Worm (Caenorhabditis elegans): Measurements from ENCODE around the gene fbxa-5.

fbxa-5 gene

DNA sequence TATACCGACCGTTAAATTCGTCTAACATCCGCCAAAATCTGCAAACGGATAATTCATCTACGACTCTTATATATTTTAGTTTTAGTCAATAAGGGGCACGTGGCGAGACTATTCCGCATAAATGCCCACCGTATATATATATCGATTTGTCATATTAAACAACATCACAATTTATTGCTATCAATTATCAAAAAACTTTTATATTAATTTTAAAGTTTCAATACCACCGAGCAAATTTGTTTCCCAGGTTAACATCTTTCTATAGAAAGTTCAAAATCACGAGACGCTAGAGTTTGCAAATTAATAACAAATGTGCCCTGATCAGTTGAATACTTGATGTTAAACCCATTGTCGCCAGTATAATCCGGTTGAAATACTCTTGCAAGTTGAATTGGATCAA lies 7.4 kb upstream of the fbxa-5 start, which contains the start of gene Y82E9BL.5:
Gene Y82E9BL.5, minus strand, starts transcription at position 101 of the 400 bp plus-strand sequence.
- TF ChIP-seq unc-55 (GFP tag; optimal IDR thresholded peaks at IDR 0.05) = no peak
- TF ChIP-seq ceh-22 (tag; optimal IDR thresholded peaks at IDR 0.05) = no peak
- no peak for TF ChIP-seq che-1 (tag; optimal IDR thresholded peaks at IDR 0.05)
- TF ChIP-seq ttx-3 (tag; optimal IDR thresholded peaks at IDR 0.05) = no peak
- TF ChIP-seq pros-1 (tag; optimal IDR thresholded peaks at IDR 0.05) = no peak
- no peak for TF ChIP-seq pat-9 (tag; optimal IDR thresholded peaks at IDR 0.05)
- no peak for TF ChIP-seq ceh-2 (tag; optimal IDR thresholded peaks at IDR 0.05)
- TF ChIP-seq sox-4 (tag; optimal IDR thresholded peaks at IDR 0.05) = no peak
- no peak for TF ChIP-seq hlh-30 (tag; optimal IDR thresholded peaks at IDR 0.05; ENCODE audit: insufficient read depth)
- no peak for TF ChIP-seq hlh-6 (tag; optimal IDR thresholded peaks at IDR 0.05)
- TF ChIP-seq ceh-18 (tag; optimal IDR thresholded peaks at IDR 0.05) = no peak
- TF ChIP-seq pha-2 (tag; optimal IDR thresholded peaks at IDR 0.05) = no peak
- TF ChIP-seq ceh-9 (tag; optimal IDR thresholded peaks at IDR 0.05) = no peak
- no peak for TF ChIP-seq rnt-1 (tag; optimal IDR thresholded peaks at IDR 0.05)
- no peak for TF ChIP-seq gmeb-2 (tag; optimal IDR thresholded peaks at IDR 0.05)
- no peak for TF ChIP-seq unc-42 (tag; optimal IDR thresholded peaks at IDR 0.05)
- no peak for TF ChIP-seq sdc-2 (tag; optimal IDR thresholded peaks at IDR 0.05)

DNA sequence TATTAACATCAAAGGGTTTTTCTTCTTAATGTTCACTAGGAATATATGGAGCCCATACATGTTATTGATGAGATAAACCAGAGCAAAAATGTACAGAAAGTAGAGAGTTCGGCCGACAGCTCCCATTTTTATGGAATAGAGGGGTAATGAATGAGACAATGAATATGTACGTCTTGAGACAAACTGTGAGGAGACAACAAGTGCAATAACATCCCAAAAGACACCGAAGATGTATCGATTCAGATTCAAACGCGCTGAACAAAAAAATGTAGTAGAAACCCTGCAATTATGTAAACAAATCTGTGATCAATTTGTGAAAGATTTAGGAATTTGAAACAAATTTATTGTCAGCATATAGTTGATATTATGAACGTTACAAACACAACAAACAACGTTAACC lies 6.9 kb upstream of the fbxa-5 start:
- TF ChIP-seq tbx-7 (tag; optimal IDR thresholded peaks at IDR 0.05) (no peak), ceh-6 (GFP tag; optimal IDR thresholded peaks at IDR 0.05) (no peak), nfya-1 (tag; optimal IDR thresholded peaks at IDR 0.05) (no peak)

DNA sequence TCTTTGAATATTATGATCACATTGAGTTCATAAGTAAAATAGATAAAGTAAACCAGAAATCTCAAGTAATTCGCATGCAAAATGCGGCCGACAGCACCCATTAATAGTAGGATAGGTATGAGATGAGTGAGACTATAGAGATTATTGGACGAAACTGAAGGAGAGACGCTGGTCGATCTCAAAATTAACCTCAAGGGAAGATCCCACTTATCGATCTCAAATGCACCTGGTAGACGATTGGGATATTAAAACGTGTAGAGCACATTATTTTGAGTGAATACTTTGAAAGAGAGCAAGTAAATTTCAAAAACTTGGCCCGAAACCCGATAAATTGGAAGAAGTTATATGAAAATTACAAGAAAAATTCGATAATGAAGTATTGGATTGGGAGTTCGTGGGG lies 5.6 kb upstream of the fbxa-5 start, which contains the start of gene Y82E9BL.6:
Gene Y82E9BL.6, minus strand, starts transcription at position 101 of the 400 bp plus-strand sequence.
- TF ChIP-seq ama-1 (optimal IDR thresholded peaks at IDR 0.05) (no peak), ceh-18 (tag; optimal IDR thresholded peaks at IDR 0.05) (no peak), ceh-48 (tag; optimal IDR thresholded peaks at IDR 0.05) (no peak), lin-11 (tag; optimal IDR thresholded peaks at IDR 0.05) (no peak), che-1 (tag; optimal IDR thresholded peaks at IDR 0.05) (no peak), ceh-9 (tag; optimal IDR thresholded peaks at IDR 0.05) (no peak), Y22D7AL.16 (tag; optimal IDR thresholded peaks at IDR 0.05) (no peak), ets-4 (tag; optimal IDR thresholded peaks at IDR 0.05) (no peak), ceh-31 (tag; optimal IDR thresholded peaks at IDR 0.05) (no peak), T23F11.4 (GFP tag; optimal IDR thresholded peaks at IDR 0.05) (no peak), odd-2 (tag; optimal IDR thresholded peaks at IDR 0.05) (no peak), ceh-34 (tag; optimal IDR thresholded peaks at IDR 0.05) (no peak), ceh-6 (GFP tag; optimal IDR thresholded peaks at IDR 0.05) (no peak), K02D7.2 (tag; optimal IDR thresholded peaks at IDR 0.05) (no peak)

DNA sequence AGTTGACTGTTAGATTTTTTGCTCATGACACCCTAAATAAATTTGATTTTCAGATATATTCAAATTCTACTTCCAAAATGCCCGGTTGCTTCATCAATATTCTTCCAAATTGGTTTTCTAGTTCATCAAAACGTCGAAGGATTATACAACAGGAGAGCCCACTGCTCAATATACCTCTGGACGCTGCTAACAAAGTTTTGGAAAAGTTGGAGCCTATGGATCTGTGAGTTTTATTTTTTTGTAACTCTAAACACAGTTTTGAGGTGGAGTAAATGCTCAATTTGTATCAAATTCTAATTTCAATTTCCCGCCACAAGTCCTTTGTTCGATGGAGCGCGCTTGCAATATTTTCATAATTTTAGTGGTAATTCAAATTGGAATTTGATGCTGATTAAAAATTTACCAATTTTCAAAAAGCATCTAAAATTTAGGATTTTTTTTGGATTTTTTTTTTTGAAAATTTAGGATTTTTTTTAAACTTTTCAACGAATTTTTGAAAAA lies 2.8 kb upstream of the fbxa-5 start, which contains the start of gene fbxa-27:
Gene fbxa-27, plus strand, starts transcription at position 51 of the 501 bp plus-strand sequence.
- TF ChIP-seq ceh-19 (GFP tag; optimal IDR thresholded peaks at IDR 0.05) = no peak
- TF ChIP-seq T23F11.4 (GFP tag; optimal IDR thresholded peaks at IDR 0.05) = no peak
- no peak for TF ChIP-seq unc-86 (tag; optimal IDR thresholded peaks at IDR 0.05)

DNA sequence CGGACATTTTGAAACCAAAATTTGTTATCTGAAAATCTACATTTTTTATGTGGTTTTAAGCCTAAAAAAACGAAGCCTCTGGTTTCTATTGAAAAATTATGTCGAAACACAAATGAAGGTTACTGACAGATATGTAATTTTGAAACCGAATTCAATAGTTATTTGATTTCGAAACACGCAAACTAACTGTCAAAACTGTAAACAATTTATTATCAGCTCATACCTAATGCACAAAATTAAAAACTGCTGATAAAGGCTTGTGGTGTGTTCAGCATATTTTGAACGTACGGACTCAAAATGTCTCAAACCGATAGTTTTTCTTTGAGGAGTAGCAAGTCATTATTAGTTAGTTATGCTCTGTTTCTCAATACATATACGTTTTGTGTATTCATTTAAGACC lies 2.3 kb upstream of the fbxa-5 start, which contains the start of gene fbxa-26:
Gene fbxa-26, minus strand, starts transcription at position 35 of the 400 bp plus-strand sequence.
- no peak for TF ChIP-seq pat-9 (tag; optimal IDR thresholded peaks at IDR 0.05)
- TF ChIP-seq syd-9 (tag; optimal IDR thresholded peaks at IDR 0.05) = no peak
- TF ChIP-seq lim-6 (tag; optimal IDR thresholded peaks at IDR 0.05) = no peak
- no peak for TF ChIP-seq tbx-2 (tag; optimal IDR thresholded peaks at IDR 0.05)
- TF ChIP-seq rnt-1 (tag; optimal IDR thresholded peaks at IDR 0.05) = no peak
- no peak for TF ChIP-seq K02D7.2 (tag; optimal IDR thresholded peaks at IDR 0.05)
- no peak for TF ChIP-seq lin-11 (tag; optimal IDR thresholded peaks at IDR 0.05)
- TF ChIP-seq pha-4 (tag; optimal IDR thresholded peaks at IDR 0.05) = no peak
- TF ChIP-seq hlh-6 (tag; optimal IDR thresholded peaks at IDR 0.05) = no peak
- no peak for TF ChIP-seq unc-42 (tag; optimal IDR thresholded peaks at IDR 0.05)
- TF ChIP-seq F13H6.1 (tag; optimal IDR thresholded peaks at IDR 0.05) = no peak
- no peak for TF ChIP-seq mec-3 (tag; optimal IDR thresholded peaks at IDR 0.05; ENCODE audit: borderline replicate concordance)
- TF ChIP-seq Y22D7AL.16 (tag; optimal IDR thresholded peaks at IDR 0.05) = no peak
- no peak for TF ChIP-seq ceh-45 (GFP tag; IDR thresholded peaks at IDR 0.05)
- no peak for TF ChIP-seq madf-2 (tag; optimal IDR thresholded peaks at IDR 0.05)
- no peak for TF ChIP-seq ceh-30 (tag; optimal IDR thresholded peaks at IDR 0.05)
- TF ChIP-seq ref-2 (tag; optimal IDR thresholded peaks at IDR 0.05) = no peak
- no peak for TF ChIP-seq unc-86 (tag; optimal IDR thresholded peaks at IDR 0.05)
- no peak for TF ChIP-seq pqm-1 (tag; optimal IDR thresholded peaks at IDR 0.05)
- TF ChIP-seq ttx-3 (tag; optimal IDR thresholded peaks at IDR 0.05) = no peak

All from whole organism, late embryonic.